Fruit fly (Drosophila melanogaster): ENCODE results near the gene CG32119.

CG32119 gene

dm6 chr3L:13263801-13264200, 15.3 kb upstream of the CG32119 start (continued):
- TF ChIP-seq Eip75B (GFP tag; optimal IDR thresholded peaks at IDR 0.05), result peak; percentile 57
- peak; percentile 49 for TF ChIP-seq CG3032 (tag; optimal IDR thresholded peaks at IDR 0.05)
- TF ChIP-seq CG6163 (GFP tag; IDR thresholded peaks at IDR 0.05), result peak; percentile 12; the same call in 1 of the 3 replicates
- peak; percentile 50 for TF ChIP-seq Smox (GFP tag; optimal IDR thresholded peaks at IDR 0.05)
- TF ChIP-seq achi (GFP tag; optimal IDR thresholded peaks at IDR 0.05), result peak; percentile 61
- TF ChIP-seq Gug (GFP tag; IDR thresholded peaks at IDR 0.05), result no peak
- TF ChIP-seq CG34406 (GFP tag; optimal IDR thresholded peaks at IDR 0.05), result peak; percentile 40
- peak; percentile 54 for TF ChIP-seq Ets96B (tag; optimal IDR thresholded peaks at IDR 0.05)
- TF ChIP-seq CG4318 (GFP tag; optimal IDR thresholded peaks at IDR 0.05), result no peak
- TF ChIP-seq Met (GFP tag; optimal IDR thresholded peaks at IDR 0.05), result peak; percentile 57
- peak; percentile 36 for TF ChIP-seq Hr4 (GFP tag; optimal IDR thresholded peaks at IDR 0.05)
- peak; percentile 43; the same call in 1 of the 3 replicates for TF ChIP-seq CG8119 (GFP tag; IDR thresholded peaks at IDR 0.05)
- TF ChIP-seq vri (GFP tag; optimal IDR thresholded peaks at IDR 0.05), result no peak
- TF ChIP-seq CG3919 (GFP tag; optimal IDR thresholded peaks at IDR 0.05), result peak; percentile 71
- peak; percentile 40 for TF ChIP-seq dsx (GFP tag; optimal IDR thresholded peaks at IDR 0.05; ENCODE audit: poor library complexity, severe bottlenecking)
- TF ChIP-seq cyc (GFP tag; optimal IDR thresholded peaks at IDR 0.05), result peak; percentile 59
- no peak for TF ChIP-seq CG6276 (GFP tag; optimal IDR thresholded peaks at IDR 0.05)
- peak; percentile 26 for TF ChIP-seq CG9139 (GFP tag; optimal IDR thresholded peaks at IDR 0.05)
- peak; percentile 53 for TF ChIP-seq CG32006 (GFP tag; optimal IDR thresholded peaks at IDR 0.05)

dm6 chr3L:13262250-13262649, 13.7 kb upstream of the CG32119 start:
- peak; percentile 54 for TF ChIP-seq CG32006 (GFP tag; optimal IDR thresholded peaks at IDR 0.05)
- TF ChIP-seq CG4318 (GFP tag; optimal IDR thresholded peaks at IDR 0.05), result peak; percentile 5
- no peak for TF ChIP-seq Ets21C (GFP tag; optimal IDR thresholded peaks at IDR 0.05)
- TF ChIP-seq Blimp-1 (GFP tag; optimal IDR thresholded peaks at IDR 0.05), result no peak
- no peak for TF ChIP-seq CG6808 (GFP tag; optimal IDR thresholded peaks at IDR 0.05)
- TF ChIP-seq CG8319 (GFP tag; optimal IDR thresholded peaks at IDR 0.05), result no peak
- TF ChIP-seq CG6163 (GFP tag; IDR thresholded peaks at IDR 0.05), result peak; percentile 58; the same call in 2 of the 3 replicates
- TF ChIP-seq Eip75B (GFP tag; optimal IDR thresholded peaks at IDR 0.05), result no peak
- no peak for TF ChIP-seq CG3919 (GFP tag; optimal IDR thresholded peaks at IDR 0.05)
- TF ChIP-seq Ets96B (tag; optimal IDR thresholded peaks at IDR 0.05), result no peak
- no peak for TF ChIP-seq CG9139 (GFP tag; optimal IDR thresholded peaks at IDR 0.05)
- no peak for TF ChIP-seq svp (GFP tag)
- peak in 1 of 2 experiments; percentile 24 for TF ChIP-seq salr (GFP tag; optimal IDR thresholded peaks at IDR 0.05)
- TF ChIP-seq CG6276 (GFP tag; optimal IDR thresholded peaks at IDR 0.05), result peak; percentile 52
- TF ChIP-seq dac (GFP tag; optimal IDR thresholded peaks at IDR 0.05), result no peak
- no peak for TF ChIP-seq fd59A (GFP tag; optimal IDR thresholded peaks at IDR 0.05)
- peak; percentile 71 for TF ChIP-seq CG15336 (GFP tag; IDR thresholded peaks at IDR 0.05)
- peak; percentile 61 for TF ChIP-seq CG8119 (GFP tag; IDR thresholded peaks at IDR 0.05)
- TF ChIP-seq CG1621 (tag; optimal IDR thresholded peaks at IDR 0.05), result no peak
- peak; percentile 12 for TF ChIP-seq pdm3 (GFP tag; optimal IDR thresholded peaks at IDR 0.05)
- no peak for TF ChIP-seq lz (GFP tag; optimal IDR thresholded peaks at IDR 0.05)
- TF ChIP-seq CG16779 (tag; optimal IDR thresholded peaks at IDR 0.05), result no peak
- TF ChIP-seq Hr38 (GFP tag; optimal IDR thresholded peaks at IDR 0.05), result no peak
- TF ChIP-seq Eip93F (GFP tag; optimal IDR thresholded peaks at IDR 0.05), result no peak
- no peak for TF ChIP-seq cyc (GFP tag; optimal IDR thresholded peaks at IDR 0.05)
- no peak for TF ChIP-seq Smox (GFP tag; optimal IDR thresholded peaks at IDR 0.05)
- TF ChIP-seq CG11294 (GFP tag; IDR thresholded peaks at IDR 0.05), result no peak
- no peak for TF ChIP-seq Sox102F (GFP tag; optimal IDR thresholded peaks at IDR 0.05)
- no peak for TF ChIP-seq ss (GFP tag; optimal IDR thresholded peaks at IDR 0.05)
- TF ChIP-seq fd85E (GFP tag; optimal IDR thresholded peaks at IDR 0.05), result no peak
- peak; percentile 4 for TF ChIP-seq OdsH (GFP tag; optimal IDR thresholded peaks at IDR 0.05)
- no peak for TF ChIP-seq CG7368 (GFP tag; optimal IDR thresholded peaks at IDR 0.05)
- TF ChIP-seq CG11762 (GFP tag; optimal IDR thresholded peaks at IDR 0.05; ENCODE audit: insufficient read depth), result no peak
- TF ChIP-seq CG34406 (GFP tag; optimal IDR thresholded peaks at IDR 0.05), result no peak
- TF ChIP-seq Met (GFP tag; optimal IDR thresholded peaks at IDR 0.05), result no peak
- TF ChIP-seq Hr4 (GFP tag; optimal IDR thresholded peaks at IDR 0.05), result peak; percentile 63
- TF ChIP-seq vri (GFP tag; optimal IDR thresholded peaks at IDR 0.05), result no peak
- peak; percentile 5 for TF ChIP-seq Lpt (GFP tag; optimal IDR thresholded peaks at IDR 0.05)
- no peak for TF ChIP-seq acj6 (GFP tag; optimal IDR thresholded peaks at IDR 0.05)
- TF ChIP-seq Hr39 (GFP tag; optimal IDR thresholded peaks at IDR 0.05), result no peak
- no peak for TF ChIP-seq topi (GFP tag; optimal IDR thresholded peaks at IDR 0.05)
- TF ChIP-seq spab (GFP tag; optimal IDR thresholded peaks at IDR 0.05), result no peak
- TF ChIP-seq CG31627 (GFP tag; optimal IDR thresholded peaks at IDR 0.05), result peak; percentile 3
- no peak for TF ChIP-seq CG8632 (GFP tag; optimal IDR thresholded peaks at IDR 0.05)
